Worm (Caenorhabditis elegans) whole organism, L1 larva: ENCODE data around the gene hlh-4.
A peak's percentile ranks its signal among the peaks of the same experiment; 100 is the strongest.

ENCODE experiments used
- C04F5.9 ChIP-seq: sonication (generic microtip); optimal IDR thresholded peaks from 2 replicates; lab custom pipeline; 2016; ENCODE audit warnings: missing genetic modification characterization, missing compliant biosample characterization
- C16A3.4 ChIP-seq: fragments of 150-350 bp; optimal IDR thresholded peaks from 2 replicates; lab custom pipeline; 2014; ENCODE audit warnings: missing biosample characterization, missing genetic modification characterization
- F16B12.6 ChIP-seq: fragments of 150-350 bp; optimal IDR thresholded peaks from 2 replicates; lab custom pipeline; 2014; ENCODE audit warnings: missing biosample characterization, missing genetic modification characterization
- aha-1 ChIP-seq: fragments of 150-350 bp; optimal IDR thresholded peaks from 2 replicates; lab custom pipeline; 2014; ENCODE audit warnings: missing biosample characterization, missing genetic modification characterization
- ama-1 ChIP-seq: fragments of 150-350 bp; optimal IDR thresholded peaks from 2 replicates; lab custom pipeline; 2014
- blmp-1 ChIP-seq: fragments of 150-350 bp; optimal IDR thresholded peaks from 2 replicates; lab custom pipeline; 2014; ENCODE audit warnings: missing biosample characterization, missing genetic modification characterization
- ceh-63 ChIP-seq: fragments of 200-800 bp; sonication (Bioruptor generic); optimal IDR thresholded peaks from 2 replicates; lab custom pipeline; 2018; ENCODE audit warnings: mild to moderate bottlenecking, missing genetic modification characterization, missing compliant biosample characterization
- efl-1 ChIP-seq, 4 experiments: fragments of 150-350 bp; optimal IDR thresholded peaks in 3 of 4; peaks in 1 of 4; 1 replicate in 1 of 4; 2 replicates in 3 of 4; lab custom pipeline; 2014; ENCODE audit warnings: missing biosample characterization in 2 of 4, missing genetic modification characterization in 2 of 4, missing genetic modification reagents in 2 of 4
- egl-13 ChIP-seq: sonication (generic microtip); optimal IDR thresholded peaks from 2 replicates; lab custom pipeline; 2016; ENCODE audit warnings: missing genotype, missing genetic modification reagents, missing genetic modification characterization, missing compliant biosample characterization
- egl-27 ChIP-seq, 2 experiments: fragments of 150-350 bp in 1 of 2; sonication (generic microtip); optimal IDR thresholded peaks; 3 replicates each; lab custom pipeline; 2017 to 2018; ENCODE audit warnings: missing biosample characterization in 2 of 2, missing genetic modification characterization in 2 of 2, missing genetic modification reagents in 2 of 2
- ets-5 ChIP-seq: fragments of 200-800 bp; sonication (Bioruptor generic); IDR thresholded peaks from 2 replicates; pipeline ENCODE4 v1.3.6; 2022; ENCODE audit warnings: missing genetic modification characterization, missing compliant biosample characterization
- fkh-4 ChIP-seq: sonication (generic microtip); optimal IDR thresholded peaks from 2 replicates; lab custom pipeline; 2016; ENCODE audit warnings: missing compliant biosample characterization, missing genetic modification characterization, borderline replicate concordance
- hlh-4 ChIP-seq: sonication (generic microtip); optimal IDR thresholded peaks from 2 replicates; lab custom pipeline; 2016; ENCODE audit warnings: mild to moderate bottlenecking, missing genetic modification characterization, missing compliant biosample characterization
- irx-1 ChIP-seq: sonication (generic microtip); optimal IDR thresholded peaks from 2 replicates; lab custom pipeline; 2016; ENCODE audit warnings: missing genetic modification characterization, missing compliant biosample characterization
- isw-1 ChIP-seq: fragments of 200-800 bp; sonication (Bioruptor generic); IDR thresholded peaks from 2 replicates; pipeline ENCODE4 v1.3.6; 2022; ENCODE audit warnings: missing genetic modification characterization, missing compliant biosample characterization
- lin-35 ChIP-seq, 2 experiments: fragments of 150-350 bp; optimal IDR thresholded peaks; 2 replicates each; lab custom pipeline; 2014; ENCODE audit warnings: missing biosample characterization in 2 of 2, missing genetic modification characterization in 2 of 2, missing genetic modification reagents in 2 of 2
- lin-39 ChIP-seq: fragments of 150-350 bp; optimal IDR thresholded peaks from 2 replicates; lab custom pipeline; 2014; ENCODE audit warnings: missing biosample characterization, missing genetic modification reagents, missing genetic modification characterization
- lir-3 ChIP-seq: sonication (generic microtip); optimal IDR thresholded peaks from 2 replicates; lab custom pipeline; 2016; ENCODE audit warnings: mild to moderate bottlenecking, missing genetic modification characterization, moderate library complexity, missing compliant biosample characterization; ENCODE audit not compliant: poor library complexity
- lsy-2 ChIP-seq, 2 experiments: fragments of 150-350 bp; optimal IDR thresholded peaks; 2 replicates each; lab custom pipeline; 2014; ENCODE audit warnings: missing biosample characterization in 2 of 2, missing genetic modification characterization in 2 of 2
- mef-2 ChIP-seq: fragments of 150-350 bp; optimal IDR thresholded peaks from 2 replicates; lab custom pipeline; 2014; ENCODE audit warnings: missing biosample characterization, missing genetic modification characterization
- mep-1 ChIP-seq: fragments of 150-350 bp; optimal IDR thresholded peaks from 2 replicates; lab custom pipeline; 2014; ENCODE audit warnings: missing biosample characterization, missing genetic modification characterization
- nhr-11 ChIP-seq: fragments of 150-350 bp; optimal IDR thresholded peaks from 2 replicates; lab custom pipeline; 2014; ENCODE audit warnings: missing biosample characterization, missing genetic modification characterization
- nhr-12 ChIP-seq: sonication (generic microtip); optimal IDR thresholded peaks from 2 replicates; lab custom pipeline; 2017; ENCODE audit warnings: missing biosample characterization, missing genetic modification characterization
- nhr-19 ChIP-seq: fragments of 200-800 bp; sonication (Bioruptor generic); conservative IDR thresholded peaks from 2 replicates; pipeline ENCODE4 v1.3.6; 2022; ENCODE audit warnings: missing genetic modification characterization, missing compliant biosample characterization
- nhr-20 ChIP-seq: sonication (generic microtip); optimal IDR thresholded peaks from 2 replicates; lab custom pipeline; 2016; ENCODE audit warnings: mild to moderate bottlenecking, missing genetic modification characterization, missing compliant biosample characterization
- nhr-237 ChIP-seq: fragments of 150-350 bp; optimal IDR thresholded peaks from 2 replicates; lab custom pipeline; 2014; ENCODE audit warnings: missing biosample characterization, missing genetic modification characterization
- nhr-28 ChIP-seq: fragments of 150-350 bp; optimal IDR thresholded peaks from 2 replicates; lab custom pipeline; 2014; ENCODE audit warnings: missing biosample characterization, missing genetic modification characterization
- nhr-77 ChIP-seq: fragments of 150-350 bp; optimal IDR thresholded peaks from 2 replicates; lab custom pipeline; 2014; ENCODE audit warnings: missing biosample characterization, missing genetic modification characterization
- nhr-84 ChIP-seq: sonication (generic microtip); optimal IDR thresholded peaks from 2 replicates; lab custom pipeline; 2017; ENCODE audit warnings: missing biosample characterization, missing genetic modification characterization
- nhr-85 ChIP-seq: sonication (generic microtip); peaks from one replicate; lab custom pipeline; 2016; ENCODE audit warnings: missing genetic modification characterization, inconsistent platforms, missing compliant biosample characterization
- nhr-90 ChIP-seq: sonication (generic microtip); optimal IDR thresholded peaks from 2 replicates; lab custom pipeline; 2016; ENCODE audit warnings: mild to moderate bottlenecking, missing genetic modification characterization, missing compliant biosample characterization; ENCODE audit not compliant: poor library complexity
- pax-3 ChIP-seq: fragments of 200-800 bp; sonication (Bioruptor generic); optimal IDR thresholded peaks from 2 replicates; lab custom pipeline; 2018; ENCODE audit warnings: mild to moderate bottlenecking, missing genetic modification characterization, moderate library complexity, missing compliant biosample characterization
- pqm-1 ChIP-seq: sonication (generic microtip); optimal IDR thresholded peaks from 3 replicates; lab custom pipeline; 2017; ENCODE audit warnings: missing biosample characterization, missing genetic modification characterization
- rnt-1 ChIP-seq: sonication (generic microtip); optimal IDR thresholded peaks from 2 replicates; lab custom pipeline; 2016; ENCODE audit warnings: mild to moderate bottlenecking, missing genetic modification characterization, moderate library complexity, missing compliant biosample characterization
- skn-1 ChIP-seq: fragments of 150-350 bp; optimal IDR thresholded peaks from 2 replicates; lab custom pipeline; 2014; ENCODE audit warnings: missing biosample characterization, missing genetic modification characterization
- sup-37 ChIP-seq: fragments of 200-800 bp; sonication (Bioruptor generic); optimal IDR thresholded peaks from 2 replicates; lab custom pipeline; 2018; ENCODE audit warnings: mild to moderate bottlenecking, missing genetic modification characterization, missing compliant biosample characterization
- tbx-2 ChIP-seq: sonication (generic microtip); optimal IDR thresholded peaks from 2 replicates; lab custom pipeline; 2016; ENCODE audit warnings: missing genetic modification characterization, missing compliant biosample characterization
- unc-30 ChIP-seq: sonication (generic microtip); optimal IDR thresholded peaks from 2 replicates; lab custom pipeline; 2017; ENCODE audit warnings: missing biosample characterization, missing genetic modification characterization
- vab-15 ChIP-seq: sonication (generic microtip); optimal IDR thresholded peaks from 2 replicates; lab custom pipeline; 2017; ENCODE audit warnings: missing genotype, mild to moderate bottlenecking, missing genetic modification characterization, missing compliant biosample characterization
- zag-1 ChIP-seq: fragments of 150-350 bp; optimal IDR thresholded peaks from 2 replicates; lab custom pipeline; 2014; ENCODE audit warnings: missing biosample characterization, missing genetic modification characterization
- ztf-11 ChIP-seq, 2 experiments: sonication (generic microtip); optimal IDR thresholded peaks; 2 replicates each; lab custom pipeline; 2016 to 2017; ENCODE audit warnings: missing genetic modification characterization in 2 of 2, missing biosample characterization in 1 of 2, missing compliant biosample characterization in 1 of 2

Gene hlh-4

DNA sequence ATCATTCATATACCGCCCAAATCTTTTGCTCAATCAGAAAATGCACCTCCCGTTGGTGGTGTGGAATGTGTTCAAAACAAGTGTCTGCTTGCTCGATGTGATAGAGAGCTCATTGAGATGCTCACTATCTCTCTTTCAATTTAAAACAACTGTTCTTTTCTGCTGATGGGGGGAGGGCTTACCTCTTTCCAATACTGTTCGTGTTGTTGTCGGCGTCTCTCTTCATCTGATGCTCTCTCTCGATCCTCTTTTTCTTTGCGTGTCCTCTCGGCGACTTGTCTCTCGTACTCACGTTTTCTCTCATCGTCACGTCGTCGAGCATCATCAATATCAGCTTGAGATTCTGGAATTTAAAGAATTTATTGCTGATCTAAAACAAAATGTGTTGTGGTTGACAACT is 3.1 kb upstream of the hlh-4 start (continued):
- no peak for TF ChIP-seq pax-3 (tag; lab: Kevin White, UChicago)
- TF ChIP-seq zag-1 (tag; lab: Kevin White, UChicago) = no peak
- no peak for TF ChIP-seq isw-1 (GFP tag; lab: Robert Waterston, UW)
- TF ChIP-seq pqm-1 (tag; lab: Kevin White, UChicago) = no peak
- no peak for TF ChIP-seq mef-2 (tag; lab: Kevin White, UChicago)
- TF ChIP-seq mep-1 (tag; lab: Kevin White, UChicago) = peak; percentile 15
- TF ChIP-seq lin-39 = peak; percentile 69
- no peak for TF ChIP-seq tbx-2
- no peak for TF ChIP-seq nhr-12
- TF ChIP-seq ceh-63 (GFP tag; lab: Kevin White, UChicago) = no peak
- TF ChIP-seq nhr-77 (tag; lab: Kevin White, UChicago) = no peak
- peak in 1 of 2 experiments; percentile 8 for TF ChIP-seq lin-35 (GFP tag; optimal IDR thresholded peaks at IDR 0.05; lab: Kevin White, UChicago)
- TF ChIP-seq hlh-4 (tag; lab: Kevin White, UChicago) = no peak
- no peak for TF ChIP-seq vab-15 (tag; lab: Kevin White, UChicago)
- no peak for TF ChIP-seq nhr-11
- TF ChIP-seq ets-5 (GFP tag; lab: Robert Waterston, UW) = no peak
- peak; percentile 32 to 52 for TF ChIP-seq efl-1 (optimal IDR thresholded peaks at IDR 0.05; lab: Kevin White, UChicago)
- TF ChIP-seq efl-1 (GFP tag; optimal IDR thresholded peaks at IDR 0.05 in 1 of 2; lab: Kevin White, UChicago) = peak in 1 of 2 experiments; percentile 88
- peak; percentile 20 for TF ChIP-seq lir-3 (tag; lab: Kevin White, UChicago)
- no peak for TF ChIP-seq nhr-237
- TF ChIP-seq blmp-1 = no peak
- TF ChIP-seq nhr-28 (tag; lab: Kevin White, UChicago) = no peak
- TF ChIP-seq lsy-2 (tag; optimal IDR thresholded peaks at IDR 0.05; lab: Kevin White, UChicago) = peak in 1 of 2 experiments; percentile 9
- no peak for TF ChIP-seq ama-1
- no peak for TF ChIP-seq nhr-90 (tag; lab: Kevin White, UChicago)
- TF ChIP-seq nhr-85 (tag; lab: Kevin White, UChicago) = no peak
- TF ChIP-seq fkh-4 (tag; lab: Kevin White, UChicago) = no peak
- no peak for TF ChIP-seq sup-37 (GFP tag; lab: Kevin White, UChicago)
- TF ChIP-seq nhr-84 (tag; lab: Kevin White, UChicago) = no peak
- TF ChIP-seq C16A3.4 (tag; lab: Kevin White, UChicago) = no peak
- TF ChIP-seq skn-1 (tag; lab: Kevin White, UChicago) = no peak
- TF ChIP-seq ztf-11 (tag; optimal IDR thresholded peaks at IDR 0.05; lab: Kevin White, UChicago) = no peak
- TF ChIP-seq nhr-19 (GFP tag; lab: Robert Waterston, UW) = peak; percentile 47
- TF ChIP-seq nhr-20 = no peak

DNA sequence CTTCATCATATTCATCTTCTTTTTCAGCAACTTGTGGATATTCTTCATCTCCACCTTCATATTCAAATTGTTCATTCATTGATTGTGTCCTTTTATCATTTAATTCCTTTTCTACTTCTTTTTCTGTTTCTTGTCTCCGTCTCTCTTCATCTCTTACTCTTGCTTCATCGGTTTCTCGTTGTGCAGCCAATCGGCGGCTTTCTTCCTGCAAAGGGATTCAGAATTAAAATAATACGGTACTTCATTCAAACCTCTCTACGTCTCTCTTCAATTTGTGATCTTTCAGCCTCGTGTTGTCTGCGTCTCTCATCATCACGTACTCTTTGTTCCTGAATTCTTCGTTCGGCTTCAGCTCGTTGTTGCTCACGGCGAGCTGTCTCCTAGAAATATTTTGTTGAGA is 1.8 kb upstream of the hlh-4 start:
- TF ChIP-seq lsy-2 (tag; optimal IDR thresholded peaks at IDR 0.05; lab: Kevin White, UChicago) = peak in 1 of 2 experiments; percentile 53
- TF ChIP-seq blmp-1 = peak; percentile 29
- no peak for TF ChIP-seq vab-15 (tag; lab: Kevin White, UChicago)
- TF ChIP-seq nhr-28 (tag; lab: Kevin White, UChicago) = no peak
- TF ChIP-seq rnt-1 (tag; lab: Kevin White, UChicago) = no peak
- no peak for TF ChIP-seq aha-1 (tag; lab: Kevin White, UChicago)
- no peak for TF ChIP-seq egl-13 (tag; lab: Kevin White, UChicago)
- no peak for TF ChIP-seq sup-37 (GFP tag; lab: Kevin White, UChicago)
- no peak for TF ChIP-seq F16B12.6 (tag; lab: Kevin White, UChicago)
- TF ChIP-seq nhr-19 (GFP tag; lab: Robert Waterston, UW) = no peak
- no peak for TF ChIP-seq C04F5.9
- TF ChIP-seq nhr-85 (tag; lab: Kevin White, UChicago) = peak; percentile 46

DNA sequence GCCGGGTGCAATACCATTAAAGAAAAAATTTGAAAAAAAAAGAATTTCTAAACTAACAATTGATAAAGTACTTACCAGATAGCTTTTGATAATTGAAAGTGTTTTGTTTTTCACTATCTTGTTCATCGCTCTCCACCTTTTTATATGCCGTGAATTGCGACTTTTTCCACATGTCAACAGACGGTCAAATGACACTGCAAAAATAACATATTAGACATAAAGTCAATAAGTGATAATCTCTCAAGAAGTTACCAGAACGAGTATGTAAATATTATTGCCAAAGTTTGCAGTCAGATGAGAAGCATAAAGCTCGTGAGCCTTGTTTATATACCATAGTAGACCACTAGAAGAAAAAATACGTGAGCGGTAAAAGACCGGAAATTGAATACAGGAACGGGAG is 3.0 kb downstream of the hlh-4 start, which contains the start of gene dao-6:
Gene dao-6 (minus strand): TSS at position 345 of the 400 bp plus-strand sequence.
- TF ChIP-seq efl-1 (optimal IDR thresholded peaks at IDR 0.05; lab: Kevin White, UChicago) (no peak), efl-1 (GFP tag; optimal IDR thresholded peaks at IDR 0.05 in 1 of 2; lab: Kevin White, UChicago) (peak in 1 of 2 experiments; percentile 21), unc-30 (tag; lab: Kevin White, UChicago) (no peak), egl-27 (tag; optimal IDR thresholded peaks at IDR 0.05; lab: Kevin White, UChicago) (no peak), ceh-63 (GFP tag; lab: Kevin White, UChicago) (no peak), lin-35 (GFP tag; optimal IDR thresholded peaks at IDR 0.05; lab: Kevin White, UChicago) (peak in 1 of 2 experiments; percentile 19), irx-1 (tag; lab: Kevin White, UChicago) (no peak)
